Fruit fly (Drosophila melanogaster): ENCODE data around the gene pros.

pros gene

dm6 chr3R:11328180-11328579 lies at the start of gene pros:
pros (plus strand) TSS chr3R:11328480.
- TF ChIP-seq tai (GFP tag; optimal IDR thresholded peaks at IDR 0.05) (no peak), N (GFP tag; optimal IDR thresholded peaks at IDR 0.05) (no peak), usp (GFP tag; optimal IDR thresholded peaks at IDR 0.05) (no peak), Hnf4 (GFP tag; optimal IDR thresholded peaks at IDR 0.05) (no peak), Myc (optimal IDR thresholded peaks at IDR 0.05) (no peak), br (GFP tag; optimal IDR thresholded peaks at IDR 0.05) (no peak), Mio (GFP tag; optimal IDR thresholded peaks at IDR 0.05) (no peak), Hr78 (GFP tag; optimal IDR thresholded peaks at IDR 0.05) (no peak), Abd-B (GFP tag; optimal IDR thresholded peaks at IDR 0.05) (no peak), pan (optimal IDR thresholded peaks at IDR 0.05) (no peak), woc (GFP tag; optimal IDR thresholded peaks at IDR 0.05) (no peak), dmrt93B (GFP tag; optimal IDR thresholded peaks at IDR 0.05) (no peak), OdsH (GFP tag; optimal IDR thresholded peaks at IDR 0.05) (no peak), h (GFP tag; optimal IDR thresholded peaks at IDR 0.05) (no peak)

dm6 chr3R:11281887-11282286 lies 46.4 kb upstream of the pros start:
- TF ChIP-seq woc (GFP tag; optimal IDR thresholded peaks at IDR 0.05) (no peak), sage (GFP tag; optimal IDR thresholded peaks at IDR 0.05) (no peak), Rel (GFP tag; optimal IDR thresholded peaks at IDR 0.05) (no peak), Rel (tag; optimal IDR thresholded peaks at IDR 0.05) (no peak), Dfd (GFP tag; optimal IDR thresholded peaks at IDR 0.05) (peak; percentile 82)

- TF ChIP-seq CrebA (GFP tag; optimal IDR thresholded peaks at IDR 0.05; ENCODE audit: borderline replicate concordance) (no peak), br (GFP tag; optimal IDR thresholded peaks at IDR 0.05) (no peak), Sp1 (GFP tag; optimal IDR thresholded peaks at IDR 0.05) (no peak), Mio (GFP tag; optimal IDR thresholded peaks at IDR 0.05) (no peak), Dif (GFP tag; optimal IDR thresholded peaks at IDR 0.05; ENCODE audit: partially characterized antibody) (no peak), Hr78 (GFP tag; optimal IDR thresholded peaks at IDR 0.05) (no peak), sv (GFP tag; optimal IDR thresholded peaks at IDR 0.05) (no peak), Hr83 (GFP tag; optimal IDR thresholded peaks at IDR 0.05; ENCODE audit: poor library complexity, severe bottlenecking) (no peak), pan (optimal IDR thresholded peaks at IDR 0.05) (no peak), jim (GFP tag; optimal IDR thresholded peaks at IDR 0.05) (no peak), dl (GFP tag; optimal IDR thresholded peaks at IDR 0.05; ENCODE audit: insufficient read depth in 1 of 2, partially characterized antibody in 2 of 2) (no peak), Rel (GFP tag; optimal IDR thresholded peaks at IDR 0.05) (no peak), Rel (tag; optimal IDR thresholded peaks at IDR 0.05) (no peak), tai (GFP tag; optimal IDR thresholded peaks at IDR 0.05) (no peak), foxo (GFP tag; optimal IDR thresholded peaks at IDR 0.05) (no peak), sage (GFP tag; optimal IDR thresholded peaks at IDR 0.05) (no peak), dmrt93B (GFP tag; optimal IDR thresholded peaks at IDR 0.05) (no peak), Myc (optimal IDR thresholded peaks at IDR 0.05) (no peak), HLH106 (tag; optimal IDR thresholded peaks at IDR 0.05) (no peak), Vsx2 (GFP tag; optimal IDR thresholded peaks at IDR 0.05; ENCODE audit: partially characterized antibody) (no peak), lola (GFP tag; optimal IDR thresholded peaks at IDR 0.05) (no peak)
Observed at dm6 chr3R:11286948-11287347, 41.3 kb upstream of the pros start.

dm6 chr3R:11302936-11303335 lies 25.3 kb upstream of the pros start:
- TF ChIP-seq woc (GFP tag; optimal IDR thresholded peaks at IDR 0.05) (no peak), CG9705 (GFP tag; optimal IDR thresholded peaks at IDR 0.05) (no peak)

dm6 chr3R:11305917-11306316 lies 22.4 kb upstream of the pros start:
- no peak for TF ChIP-seq Sp1 (GFP tag; optimal IDR thresholded peaks at IDR 0.05)
- TF ChIP-seq Dfd (GFP tag; optimal IDR thresholded peaks at IDR 0.05): no peak
- no peak for TF ChIP-seq HLH106 (tag; optimal IDR thresholded peaks at IDR 0.05)
- TF ChIP-seq fru (GFP tag; optimal IDR thresholded peaks at IDR 0.05): no peak
- no peak for TF ChIP-seq Jra (GFP tag; optimal IDR thresholded peaks at IDR 0.05)

dm6 chr3R:11310669-11311068 lies 17.6 kb upstream of the pros start:
- no peak for TF ChIP-seq Myc (optimal IDR thresholded peaks at IDR 0.05)
- no peak for TF ChIP-seq foxo (GFP tag; optimal IDR thresholded peaks at IDR 0.05)
- TF ChIP-seq Jra (GFP tag; optimal IDR thresholded peaks at IDR 0.05): no peak
- TF ChIP-seq jim (GFP tag; optimal IDR thresholded peaks at IDR 0.05): no peak
- no peak for TF ChIP-seq CG9705 (GFP tag; optimal IDR thresholded peaks at IDR 0.05)
